Worm (Caenorhabditis elegans) whole organism, L3 larva: ENCODE measurements around the gene Y51H4A.1.

Source experiments
- ZK546.5 ChIP-seq: sonication (generic microtip); optimal IDR thresholded peaks from 2 replicates; lab custom pipeline; 2017; ENCODE audit warnings: missing biosample characterization, missing genetic modification characterization
- aly-2 ChIP-seq: fragments of 150-350 bp; optimal IDR thresholded peaks from 2 replicates; lab custom pipeline; 2014; ENCODE audit warnings: missing biosample characterization, missing genetic modification characterization
- ama-1 ChIP-seq: fragments of 150-350 bp; optimal IDR thresholded peaks from 2 replicates; lab custom pipeline; 2018
- ceh-16 ChIP-seq: sonication (generic microtip); optimal IDR thresholded peaks from 2 replicates; lab custom pipeline; 2017; ENCODE audit warnings: missing biosample characterization, missing genetic modification characterization
- ceh-28 ChIP-seq: fragments of 150-350 bp; optimal IDR thresholded peaks from 2 replicates; lab custom pipeline; 2014; ENCODE audit warnings: missing biosample characterization, missing genetic modification reagents, missing genetic modification characterization
- ceh-82 ChIP-seq: fragments of 150-350 bp; optimal IDR thresholded peaks from 2 replicates; lab custom pipeline; 2014; ENCODE audit warnings: missing biosample characterization, missing genetic modification characterization
- ceh-9 ChIP-seq: sonication (generic microtip); optimal IDR thresholded peaks from 2 replicates; lab custom pipeline; 2018; ENCODE audit warnings: missing biosample characterization, missing genetic modification characterization
- egl-27 ChIP-seq: sonication (generic microtip); optimal IDR thresholded peaks from 4 replicates; lab custom pipeline; 2017; ENCODE audit warnings: missing biosample characterization, missing genetic modification reagents, missing genetic modification characterization
- egl-5 ChIP-seq: fragments of 150-350 bp; optimal IDR thresholded peaks from 2 replicates; lab custom pipeline; 2017; ENCODE audit warnings: missing biosample characterization, missing genetic modification reagents, missing genetic modification characterization, inconsistent platforms
- elt-1 ChIP-seq: fragments of 150-350 bp; optimal IDR thresholded peaks from 2 replicates; lab custom pipeline; 2014; ENCODE audit warnings: missing biosample characterization, missing genetic modification characterization
- elt-2 ChIP-seq: sonication (generic microtip); optimal IDR thresholded peaks from 2 replicates; lab custom pipeline; 2016; ENCODE audit warnings: missing genetic modification reagents, mild to moderate bottlenecking, missing genetic modification characterization, missing compliant biosample characterization
- elt-3 ChIP-seq, 3 experiments: fragments of 150-350 bp in 1 of 3; sonication (generic microtip) in 2 of 3; optimal IDR thresholded peaks; 2 replicates in 2 of 3; 4 replicates in 1 of 3; lab custom pipeline; 2014 to 2017; ENCODE audit warnings: missing biosample characterization in 3 of 3, missing genetic modification characterization in 3 of 3
- eor-1 ChIP-seq, 2 experiments: fragments of 150-350 bp; optimal IDR thresholded peaks; 2 replicates each; lab custom pipeline; 2014 to 2018; ENCODE audit warnings: missing biosample characterization in 2 of 2, missing genetic modification characterization in 2 of 2
- fkh-10 ChIP-seq: sonication (generic microtip); optimal IDR thresholded peaks from 2 replicates; lab custom pipeline; 2017; ENCODE audit warnings: missing biosample characterization, missing genetic modification reagents, missing genetic modification characterization
- fkh-2 ChIP-seq: fragments of 150-350 bp; optimal IDR thresholded peaks from 2 replicates; lab custom pipeline; 2014; ENCODE audit warnings: missing biosample characterization, missing genetic modification reagents, missing genetic modification characterization
- fos-1 ChIP-seq: fragments of 150-350 bp; optimal IDR thresholded peaks from 2 replicates; lab custom pipeline; 2014; ENCODE audit warnings: missing biosample characterization, missing genetic modification characterization
- hmg-11 ChIP-seq: sonication (generic microtip); optimal IDR thresholded peaks from 2 replicates; lab custom pipeline; 2016; ENCODE audit warnings: missing genetic modification characterization, missing compliant biosample characterization
- jun-1 ChIP-seq: fragments of 150-350 bp; optimal IDR thresholded peaks from 2 replicates; lab custom pipeline; 2014; ENCODE audit warnings: missing biosample characterization, missing genetic modification reagents, missing genetic modification characterization
- lin-15B ChIP-seq: fragments of 150-350 bp; optimal IDR thresholded peaks from 2 replicates; lab custom pipeline; 2014; ENCODE audit warnings: missing biosample characterization, missing genetic modification characterization
- lin-39 ChIP-seq: fragments of 150-350 bp; optimal IDR thresholded peaks from 2 replicates; lab custom pipeline; 2018; ENCODE audit warnings: missing biosample characterization, missing genetic modification reagents, missing genetic modification characterization
- lsy-12 ChIP-seq: sonication (generic microtip); optimal IDR thresholded peaks from 2 replicates; lab custom pipeline; 2016; ENCODE audit warnings: mild to moderate bottlenecking, missing genetic modification characterization, missing compliant biosample characterization
- mdl-1 ChIP-seq: fragments of 150-350 bp; optimal IDR thresholded peaks from 2 replicates; lab custom pipeline; 2014; ENCODE audit warnings: missing biosample characterization, missing genetic modification characterization
- mml-1 ChIP-seq: fragments of 150-350 bp; sonication (generic microtip); optimal IDR thresholded peaks from 3 replicates; lab custom pipeline; 2014; ENCODE audit warnings: missing biosample characterization, missing genetic modification characterization
- nfya-1 ChIP-seq: sonication (generic microtip); optimal IDR thresholded peaks from 2 replicates; lab custom pipeline; 2017; ENCODE audit warnings: missing genetic modification characterization, mild to moderate bottlenecking, missing compliant biosample characterization, antibody characterized with exemption, moderate library complexity; ENCODE audit not compliant: insufficient read depth
- nhr-11 ChIP-seq: fragments of 150-350 bp; optimal IDR thresholded peaks from 2 replicates; lab custom pipeline; 2014; ENCODE audit warnings: missing biosample characterization, missing genetic modification characterization
- nhr-12 ChIP-seq: fragments of 150-350 bp; optimal IDR thresholded peaks from 2 replicates; lab custom pipeline; 2014; ENCODE audit warnings: missing biosample characterization, missing genetic modification characterization
- nhr-23 ChIP-seq: fragments of 150-350 bp; optimal IDR thresholded peaks from 2 replicates; lab custom pipeline; 2014; ENCODE audit warnings: missing biosample characterization, missing genetic modification reagents, missing genetic modification characterization
- nhr-237 ChIP-seq: fragments of 150-350 bp; optimal IDR thresholded peaks from 2 replicates; lab custom pipeline; 2014; ENCODE audit warnings: missing biosample characterization, missing genetic modification characterization
- nhr-25 ChIP-seq: sonication (generic microtip); optimal IDR thresholded peaks from 2 replicates; lab custom pipeline; 2017; ENCODE audit warnings: missing biosample characterization, missing genetic modification characterization
- nhr-28 ChIP-seq: fragments of 150-350 bp; optimal IDR thresholded peaks from 2 replicates; lab custom pipeline; 2014; ENCODE audit warnings: missing biosample characterization, missing genetic modification characterization
- nhr-43 ChIP-seq: sonication (generic microtip); optimal IDR thresholded peaks from 2 replicates; lab custom pipeline; 2016; ENCODE audit warnings: mild to moderate bottlenecking, missing genetic modification characterization, missing compliant biosample characterization; ENCODE audit not compliant: poor library complexity, severe bottlenecking
- nhr-67 ChIP-seq: fragments of 150-350 bp; optimal IDR thresholded peaks from 2 replicates; lab custom pipeline; 2014; ENCODE audit warnings: missing biosample characterization, missing genetic modification characterization
- nhr-76 ChIP-seq: fragments of 150-350 bp; sonication (generic microtip); optimal IDR thresholded peaks from 5 replicates; lab custom pipeline; 2014; ENCODE audit warnings: missing biosample characterization, missing genetic modification characterization
- nhr-77 ChIP-seq: fragments of 150-350 bp; optimal IDR thresholded peaks from 2 replicates; lab custom pipeline; 2014; ENCODE audit warnings: missing biosample characterization, missing genetic modification characterization
- pqm-1 ChIP-seq: fragments of 150-350 bp; optimal IDR thresholded peaks from 2 replicates; lab custom pipeline; 2017; ENCODE audit warnings: missing biosample characterization, missing genetic modification characterization, inconsistent platforms
- sea-2 ChIP-seq: fragments of 150-350 bp; sonication (generic microtip); optimal IDR thresholded peaks from 4 replicates; lab custom pipeline; 2014; ENCODE audit warnings: missing biosample characterization, missing genetic modification reagents, missing genetic modification characterization
- skn-1 ChIP-seq: fragments of 150-350 bp; optimal IDR thresholded peaks from 2 replicates; lab custom pipeline; 2014; ENCODE audit warnings: missing biosample characterization, missing genetic modification characterization
- snpc-4 ChIP-seq: fragments of 150-350 bp; optimal IDR thresholded peaks from 2 replicates; lab custom pipeline; 2014; ENCODE audit warnings: missing biosample characterization, missing genetic modification characterization
- tbx-2 ChIP-seq: sonication (generic microtip); optimal IDR thresholded peaks from 2 replicates; lab custom pipeline; 2016; ENCODE audit warnings: mild to moderate bottlenecking, missing genetic modification characterization, missing compliant biosample characterization
- unc-39 ChIP-seq: sonication (generic microtip); optimal IDR thresholded peaks from 4 replicates; lab custom pipeline; 2017; ENCODE audit warnings: missing biosample characterization, missing genetic modification characterization
- unc-62 ChIP-seq: fragments of 150-350 bp; sonication (generic microtip); optimal IDR thresholded peaks from 4 replicates; lab custom pipeline; 2014; ENCODE audit warnings: missing biosample characterization, missing genetic modification reagents, missing genetic modification characterization
- zag-1 ChIP-seq: fragments of 150-350 bp; optimal IDR thresholded peaks from 2 replicates; lab custom pipeline; 2014; ENCODE audit warnings: missing biosample characterization, missing genetic modification characterization
- ztf-11 ChIP-seq: fragments of 150-350 bp; optimal IDR thresholded peaks from 2 replicates; lab custom pipeline; 2014; ENCODE audit warnings: missing biosample characterization, missing genetic modification characterization
- ztf-4 ChIP-seq: fragments of 150-350 bp; optimal IDR thresholded peaks from 2 replicates; lab custom pipeline; 2014; ENCODE audit warnings: missing biosample characterization, missing genetic modification characterization

Gene Y51H4A.1

ce11 chrIV:16503049-16503448 lies 26.0 kb upstream of the Y51H4A.1 start:
- no peak for TF ChIP-seq nhr-28 (tag; lab: Kevin White, UChicago)
- no peak for TF ChIP-seq unc-62 (GFP tag; lab: Kevin White, UChicago)
- TF ChIP-seq jun-1: no peak
- TF ChIP-seq mdl-1: no peak
- no peak for TF ChIP-seq zag-1 (tag; lab: Kevin White, UChicago)
- no peak for TF ChIP-seq lsy-12 (tag; lab: Kevin White, UChicago)
- TF ChIP-seq elt-3 (tag; optimal IDR thresholded peaks at IDR 0.05; lab: Kevin White, UChicago): no peak
- no peak for TF ChIP-seq pqm-1 (tag; lab: Kevin White, UChicago)
- TF ChIP-seq nhr-25 (tag; lab: Kevin White, UChicago): no peak
- TF ChIP-seq snpc-4 (tag; lab: Kevin White, UChicago): no peak
- TF ChIP-seq ztf-11 (tag; lab: Kevin White, UChicago): no peak
- TF ChIP-seq nhr-23 (tag; lab: Kevin White, UChicago): no peak
- TF ChIP-seq elt-1 (tag; lab: Kevin White, UChicago): no peak
- TF ChIP-seq ceh-82 (tag; lab: Kevin White, UChicago): no peak
- TF ChIP-seq eor-1 (tag; optimal IDR thresholded peaks at IDR 0.05; lab: Kevin White, UChicago): no peak
- TF ChIP-seq ZK546.5 (tag; lab: Kevin White, UChicago): no peak
- TF ChIP-seq ceh-16 (tag; lab: Kevin White, UChicago): no peak

DNA sequence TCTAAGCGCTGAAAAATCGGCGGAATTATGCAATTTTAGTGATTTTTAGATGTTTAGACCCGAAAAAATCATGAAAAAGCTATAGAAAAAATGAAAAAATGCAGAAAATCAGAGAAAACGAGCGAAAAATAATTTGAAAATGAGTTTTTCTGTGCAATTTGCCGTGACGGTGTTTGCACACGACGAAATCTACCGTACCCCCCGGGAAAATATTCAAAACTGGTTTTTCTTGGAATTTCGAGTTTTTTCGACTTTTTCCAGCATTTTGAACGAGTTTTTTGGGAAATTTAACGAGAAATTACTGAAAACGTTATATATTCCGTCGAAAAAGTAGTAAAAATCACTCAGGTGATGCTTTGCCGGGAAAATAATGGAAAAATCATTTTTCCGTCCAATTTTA lies 25.3 kb upstream of the Y51H4A.1 start:
- TF ChIP-seq snpc-4 (tag; lab: Kevin White, UChicago) (no peak), elt-3 (tag; optimal IDR thresholded peaks at IDR 0.05; lab: Kevin White, UChicago) (no peak), nhr-237 (tag; lab: Kevin White, UChicago) (no peak), pqm-1 (tag; lab: Kevin White, UChicago) (no peak), elt-2 (tag; lab: Kevin White, UChicago) (no peak), lin-39 (tag; lab: Kevin White, UChicago) (no peak), tbx-2 (tag; lab: Kevin White, UChicago) (no peak), jun-1 (no peak), ama-1 (lab: Kevin White, UChicago) (no peak), zag-1 (tag; lab: Kevin White, UChicago) (no peak), nhr-25 (tag; lab: Kevin White, UChicago) (no peak), skn-1 (tag; lab: Kevin White, UChicago) (no peak), ztf-4 (tag; lab: Kevin White, UChicago) (no peak), fkh-10 (no peak), hmg-11 (tag; lab: Kevin White, UChicago) (no peak), nhr-11 (tag; lab: Kevin White, UChicago) (no peak), nhr-12 (tag; lab: Kevin White, UChicago) (no peak), lin-15B (tag; lab: Kevin White, UChicago) (no peak)

DNA sequence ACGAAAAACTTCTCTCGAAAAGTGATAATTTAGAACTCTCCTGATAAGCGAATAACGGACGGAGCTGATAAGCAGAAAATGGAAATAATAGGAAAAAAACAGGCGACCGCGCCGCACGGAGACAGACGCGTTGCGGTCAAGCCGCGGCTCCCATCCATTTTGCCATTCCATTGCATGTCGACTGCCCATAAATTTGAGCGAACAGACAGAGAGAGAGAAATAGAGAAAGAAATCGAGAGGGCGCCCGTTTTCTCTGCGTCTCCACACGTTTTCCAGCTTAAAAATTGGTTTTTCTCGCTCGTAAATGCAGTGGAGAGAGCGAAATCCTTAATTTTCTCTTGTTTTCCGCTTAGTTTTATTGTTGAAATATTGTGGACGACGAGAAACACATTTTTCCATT lies 24.8 kb upstream of the Y51H4A.1 start:
- TF ChIP-seq ceh-9 (tag; lab: Kevin White, UChicago) (no peak), nfya-1 (tag; lab: Kevin White, UChicago) (peak; percentile 75), nhr-12 (tag; lab: Kevin White, UChicago) (no peak), mml-1 (no peak), nhr-23 (tag; lab: Kevin White, UChicago) (no peak), ama-1 (lab: Kevin White, UChicago) (no peak), eor-1 (tag; optimal IDR thresholded peaks at IDR 0.05; lab: Kevin White, UChicago) (no peak), ztf-11 (tag; lab: Kevin White, UChicago) (no peak), elt-1 (tag; lab: Kevin White, UChicago) (no peak), ztf-4 (tag; lab: Kevin White, UChicago) (no peak), lin-15B (tag; lab: Kevin White, UChicago) (peak; percentile 17), fkh-10 (peak; percentile 1), snpc-4 (tag; lab: Kevin White, UChicago) (peak; percentile 17), fkh-2 (tag; lab: Kevin White, UChicago) (no peak), nhr-67 (tag; lab: Kevin White, UChicago) (no peak), elt-3 (tag; optimal IDR thresholded peaks at IDR 0.05; lab: Kevin White, UChicago) (no peak), nhr-11 (tag; lab: Kevin White, UChicago) (no peak), jun-1 (peak; percentile 49), nhr-43 (no peak), mdl-1 (no peak), lin-39 (tag; lab: Kevin White, UChicago) (peak; percentile 52), nhr-25 (tag; lab: Kevin White, UChicago) (no peak), hmg-11 (tag; lab: Kevin White, UChicago) (peak; percentile 74), ZK546.5 (tag; lab: Kevin White, UChicago) (no peak), sea-2 (GFP tag; lab: Kevin White, UChicago) (no peak), ceh-82 (tag; lab: Kevin White, UChicago) (no peak), skn-1 (tag; lab: Kevin White, UChicago) (peak; percentile 30), nhr-237 (tag; lab: Kevin White, UChicago) (no peak), ceh-28 (tag; lab: Kevin White, UChicago) (peak; percentile 10), egl-5 (peak; percentile 93), nhr-76 (no peak), nhr-28 (tag; lab: Kevin White, UChicago) (no peak), nhr-77 (tag; lab: Kevin White, UChicago) (no peak), egl-27 (tag; lab: Kevin White, UChicago) (no peak), unc-62 (GFP tag; lab: Kevin White, UChicago) (no peak), lsy-12 (tag; lab: Kevin White, UChicago) (no peak), zag-1 (tag; lab: Kevin White, UChicago) (no peak), elt-2 (tag; lab: Kevin White, UChicago) (peak; percentile 97), fos-1 (tag; lab: Kevin White, UChicago) (no peak), aly-2 (tag; lab: Kevin White, UChicago) (no peak), unc-39 (tag; lab: Kevin White, UChicago) (no peak), ceh-16 (tag; lab: Kevin White, UChicago) (no peak)
